Worm (Caenorhabditis elegans): Measurements from ENCODE around the gene C15H7.3.

C15H7.3 gene

DNA sequence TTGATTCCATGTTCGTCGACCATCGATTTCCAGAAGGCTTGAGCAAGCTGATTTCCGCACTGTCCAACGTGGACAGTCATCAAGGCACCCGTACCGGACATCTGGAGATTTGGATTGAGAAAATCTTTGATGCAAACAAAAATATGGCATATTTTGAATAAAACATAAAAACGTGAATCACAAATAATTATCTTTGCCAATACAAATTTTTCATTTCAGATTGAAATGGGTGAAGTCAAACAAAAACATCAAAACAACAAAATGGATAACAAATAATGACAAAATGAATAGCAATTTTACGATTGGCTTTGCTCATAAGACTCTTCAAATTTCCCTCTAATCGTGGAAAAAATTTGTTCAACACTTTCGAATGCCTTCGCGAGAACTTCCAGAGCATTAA lies 22.7 kb downstream of the C15H7.3 start, which contains the start of gene tbg-1:
Gene tbg-1, minus strand, starts transcription at position 101 of the 400 bp plus-strand sequence.
- TF ChIP-seq fkh-4 (tag; optimal IDR thresholded peaks at IDR 0.05; ENCODE audit: borderline replicate concordance) (no peak), mdl-1 (tag; optimal IDR thresholded peaks at IDR 0.05) (no peak), lin-39 (tag; optimal IDR thresholded peaks at IDR 0.05) (no peak), tlp-1 (tag; optimal IDR thresholded peaks at IDR 0.05) (no peak), unc-30 (tag; optimal IDR thresholded peaks at IDR 0.05) (no peak)

DNA sequence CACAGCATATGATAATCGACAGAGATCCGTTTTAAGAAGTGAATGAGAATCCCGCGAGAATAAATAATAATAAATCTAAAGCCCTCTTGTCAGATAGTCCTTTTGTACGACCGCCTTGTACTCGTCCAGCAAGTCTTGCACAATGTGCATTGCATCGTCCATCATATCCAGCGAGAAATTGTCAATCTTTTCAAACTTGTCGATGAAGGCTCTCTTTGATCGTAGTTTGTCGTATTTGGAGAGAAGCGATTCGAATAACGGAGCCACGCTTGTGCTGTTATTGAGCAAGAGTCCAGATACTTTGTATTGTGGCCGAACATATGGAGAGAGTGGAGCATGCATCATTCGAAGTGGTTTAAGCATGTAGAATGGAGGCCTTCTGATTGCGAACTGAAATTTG lies 25.2 kb downstream of the C15H7.3 start:
- TF ChIP-seq unc-86 (tag; optimal IDR thresholded peaks at IDR 0.05) (no peak), rnt-1 (tag; optimal IDR thresholded peaks at IDR 0.05) (peak; percentile 19)

DNA sequence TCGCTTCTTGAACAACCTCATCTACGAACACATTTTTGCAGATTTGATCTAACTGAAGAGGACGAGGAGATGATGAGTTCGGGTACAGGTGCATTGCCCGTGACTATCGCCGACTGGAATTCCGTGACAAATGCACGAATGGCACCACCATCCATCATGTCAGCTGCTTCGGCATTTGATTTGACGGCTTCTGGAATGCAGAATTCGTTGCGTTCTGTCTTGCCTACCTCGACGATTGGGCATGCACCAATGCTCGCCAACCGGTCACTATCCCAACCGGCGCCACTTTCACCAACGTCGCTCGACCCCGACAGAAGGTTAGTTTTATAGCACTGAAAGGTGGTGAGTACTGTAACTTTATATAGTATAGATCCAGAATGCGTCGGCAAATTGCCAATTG lies 28.3 kb downstream of the C15H7.3 start:
- TF ChIP-seq ceh-63 (GFP tag; optimal IDR thresholded peaks at IDR 0.05) = peak; percentile 43
- TF ChIP-seq pax-3 (tag; optimal IDR thresholded peaks at IDR 0.05) = no peak
- no peak for TF ChIP-seq nhr-47 (tag; optimal IDR thresholded peaks at IDR 0.05)

DNA sequence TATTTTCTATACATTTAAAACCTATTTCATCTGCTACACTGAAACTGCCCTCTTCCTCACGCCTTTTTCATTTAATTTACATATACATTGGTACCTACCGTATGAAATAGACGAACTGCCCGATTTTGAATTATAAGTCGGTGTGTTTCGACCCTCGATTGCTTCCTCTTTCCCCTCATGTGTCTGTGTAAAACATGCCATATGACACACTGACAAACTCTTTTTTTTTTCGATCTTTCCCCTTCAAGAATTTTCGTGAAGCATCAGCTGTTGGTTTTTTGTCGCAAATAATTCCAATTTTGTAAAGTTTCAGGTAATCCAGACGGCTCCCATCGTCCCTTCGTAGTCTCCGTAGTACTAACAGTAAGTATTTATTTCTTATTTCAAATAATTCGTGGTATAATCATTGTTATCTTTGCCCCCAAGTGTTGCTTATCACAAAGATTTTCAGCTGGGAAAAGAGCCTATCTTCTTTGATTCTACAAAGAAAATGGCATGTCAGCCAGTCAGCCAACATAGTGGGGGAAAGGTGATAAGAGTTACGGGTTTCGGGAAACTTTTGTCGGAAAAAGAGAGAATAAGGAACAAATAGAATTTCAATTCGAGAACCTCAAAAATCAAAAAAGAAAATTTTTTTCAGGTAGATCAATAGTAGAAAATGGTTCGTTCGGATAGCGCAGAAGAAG lies 29.8 kb downstream of the C15H7.3 start:
- TF ChIP-seq pqm-1 (tag; optimal IDR thresholded peaks at IDR 0.05) (peak; percentile 83), egl-27 (tag; optimal IDR thresholded peaks at IDR 0.05) (no peak), nhr-19 (GFP tag; conservative IDR thresholded peaks at IDR 0.05) (0 out of 2 replicates have a peak, but pooled peaks have one; percentile 1), lsy-2 (tag; optimal IDR thresholded peaks at IDR 0.05) (peak in 1 of 2 experiments; percentile 27), nhr-85 (tag) (peak; percentile 60), unc-130 (tag; optimal IDR thresholded peaks at IDR 0.05) (no peak), rnt-1 (tag; optimal IDR thresholded peaks at IDR 0.05) (peak; percentile 33), elt-2 (tag; optimal IDR thresholded peaks at IDR 0.05) (peak; percentile 77), efl-1 (optimal IDR thresholded peaks at IDR 0.05) (no peak), efl-1 (GFP tag; optimal IDR thresholded peaks at IDR 0.05 in 1 of 2) (peak in 1 of 2 experiments; percentile 90), nhr-71 (tag; optimal IDR thresholded peaks at IDR 0.05) (peak; percentile 54), nhr-20 (tag; optimal IDR thresholded peaks at IDR 0.05) (no peak), lin-14 (GFP tag; optimal IDR thresholded peaks at IDR 0.05) (peak; percentile 33), unc-62 (GFP tag; optimal IDR thresholded peaks at IDR 0.05) (no peak), dpl-1 (GFP tag; optimal IDR thresholded peaks at IDR 0.05) (peak in 1 of 3 experiments; percentile 1), snu-23 (GFP tag; optimal IDR thresholded peaks at IDR 0.05) (peak; percentile 51)

DNA sequence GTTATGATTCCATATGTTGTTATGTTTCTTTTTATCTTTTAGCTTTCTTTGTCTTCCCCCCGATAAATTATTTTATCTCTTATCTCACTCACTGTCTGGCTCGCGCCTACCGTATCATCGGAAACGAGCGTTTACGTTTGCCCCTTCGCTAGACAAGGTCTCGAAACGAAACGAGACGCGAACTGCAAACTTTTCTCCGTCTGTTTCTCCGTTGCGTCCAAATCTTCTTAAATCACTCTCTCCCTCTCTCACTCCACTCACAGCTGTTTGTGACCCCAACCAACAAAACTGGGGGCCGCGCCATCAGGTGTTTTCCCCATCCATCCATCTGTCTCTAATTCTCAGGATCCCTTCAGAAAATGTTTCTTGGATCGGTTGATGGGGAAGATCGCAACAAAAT lies 31.6 kb downstream of the C15H7.3 start:
- TF ChIP-seq nhr-84 (tag; optimal IDR thresholded peaks at IDR 0.05) = no peak
- peak; percentile 85 for TF ChIP-seq rnt-1 (tag; optimal IDR thresholded peaks at IDR 0.05)
- TF ChIP-seq mep-1 (tag; optimal IDR thresholded peaks at IDR 0.05) = peak; percentile 31
- TF ChIP-seq mdl-1 (tag; optimal IDR thresholded peaks at IDR 0.05) = peak in 1 of 2 experiments; percentile 46
- peak in 2 of 3 experiments; percentile 8 to 22 for TF ChIP-seq dpl-1 (GFP tag; optimal IDR thresholded peaks at IDR 0.05)
- peak; percentile 80 for TF ChIP-seq lin-14 (GFP tag; optimal IDR thresholded peaks at IDR 0.05)
- no peak for TF ChIP-seq egl-13 (tag; optimal IDR thresholded peaks at IDR 0.05)
- no peak for TF ChIP-seq F16B12.6 (tag; optimal IDR thresholded peaks at IDR 0.05)
- peak; percentile 18 for TF ChIP-seq nhr-90 (tag; optimal IDR thresholded peaks at IDR 0.05; ENCODE audit: poor library complexity)
- no peak for TF ChIP-seq ztf-11 (tag; optimal IDR thresholded peaks at IDR 0.05)
- TF ChIP-seq nhr-12 (tag; optimal IDR thresholded peaks at IDR 0.05) = no peak
- TF ChIP-seq swsn-7 (tag; optimal IDR thresholded peaks at IDR 0.05) = peak; percentile 32
- TF ChIP-seq nhr-76 (tag; optimal IDR thresholded peaks at IDR 0.05) = no peak
- no peak for TF ChIP-seq hlh-4 (tag; optimal IDR thresholded peaks at IDR 0.05)
- peak; percentile 57 for TF ChIP-seq lin-13 (GFP tag; optimal IDR thresholded peaks at IDR 0.05)
- TF ChIP-seq unc-62 (GFP tag; optimal IDR thresholded peaks at IDR 0.05) = no peak
- peak; percentile 30 for TF ChIP-seq unc-130 (tag; optimal IDR thresholded peaks at IDR 0.05)
- no peak for TF ChIP-seq fkh-4 (tag; optimal IDR thresholded peaks at IDR 0.05; ENCODE audit: borderline replicate concordance)
- no peak for TF ChIP-seq efl-3 (GFP tag; optimal IDR thresholded peaks at IDR 0.05)
- TF ChIP-seq snu-23 (GFP tag; optimal IDR thresholded peaks at IDR 0.05) = peak; percentile 69
- TF ChIP-seq xbp-1 (tag; optimal IDR thresholded peaks at IDR 0.05) = peak; percentile 20
- TF ChIP-seq nhr-20 (tag; optimal IDR thresholded peaks at IDR 0.05) = peak; percentile 43
- TF ChIP-seq nhr-47 (tag; optimal IDR thresholded peaks at IDR 0.05) = peak; percentile 30
- TF ChIP-seq ceh-8 (GFP tag; optimal IDR thresholded peaks at IDR 0.05) = no peak
- TF ChIP-seq zip-4 (GFP tag; optimal IDR thresholded peaks at IDR 0.05) = no peak
- no peak for TF ChIP-seq ceh-88 (GFP tag; IDR thresholded peaks at IDR 0.05)
- no peak for TF ChIP-seq ceh-63 (GFP tag; optimal IDR thresholded peaks at IDR 0.05)
- TF ChIP-seq ama-1 (optimal IDR thresholded peaks at IDR 0.05) = no peak
- peak; percentile 29; the same call in 1 of the 2 replicates for TF ChIP-seq mab-9 (GFP tag; IDR thresholded peaks at IDR 0.05)

Measured in whole organism, L1 larva.